Worm (Caenorhabditis elegans) whole organism, late embryonic: ENCODE measurements around the gene cyn-16.

Experiments used
- C08G9.2 ChIP-seq: sonication (generic microtip); optimal IDR thresholded peaks from 2 replicates; lab custom pipeline; 2016; ENCODE audit warnings: mild to moderate bottlenecking, missing genetic modification characterization, moderate library complexity, missing compliant biosample characterization
- C38D4.7 ChIP-seq: fragments of 200-800 bp; sonication (Bioruptor generic); optimal IDR thresholded peaks from 2 replicates; lab custom pipeline; 2018; ENCODE audit warnings: mild to moderate bottlenecking, missing genetic modification characterization, moderate library complexity, missing compliant biosample characterization
- K09A11.1 ChIP-seq: sonication (generic microtip); optimal IDR thresholded peaks from 2 replicates; lab custom pipeline; 2017; ENCODE audit warnings: antibody characterized with exemption, mild to moderate bottlenecking, missing genetic modification characterization, missing compliant biosample characterization; ENCODE audit not compliant: insufficient read depth
- T23F11.4 ChIP-seq: fragments of 200-800 bp; sonication (Bioruptor generic); optimal IDR thresholded peaks from 2 replicates; lab custom pipeline; 2018; ENCODE audit warnings: mild to moderate bottlenecking, missing genetic modification characterization, missing compliant biosample characterization
- ama-1 ChIP-seq: fragments of 150-350 bp; optimal IDR thresholded peaks from 2 replicates; lab custom pipeline; 2014
- ceh-14 ChIP-seq: sonication (generic microtip); optimal IDR thresholded peaks from 2 replicates; lab custom pipeline; 2016; ENCODE audit warnings: missing genotype, missing genetic modification characterization, missing compliant biosample characterization
- ceh-18 ChIP-seq: sonication (generic microtip); optimal IDR thresholded peaks from 2 replicates; lab custom pipeline; 2016; ENCODE audit warnings: missing genetic modification characterization, missing compliant biosample characterization
- ceh-31 ChIP-seq: sonication (generic microtip); optimal IDR thresholded peaks from 2 replicates; lab custom pipeline; 2016; ENCODE audit warnings: missing genetic modification characterization, missing compliant biosample characterization
- ceh-45 ChIP-seq: fragments of 200-800 bp; sonication (Bioruptor generic); IDR thresholded peaks from 2 replicates; pipeline ENCODE4 v1.3.6; 2022; ENCODE audit warnings: missing genetic modification reagents, missing genetic modification characterization, missing compliant biosample characterization
- ceh-48 ChIP-seq: sonication (generic microtip); optimal IDR thresholded peaks from 2 replicates; lab custom pipeline; 2016; ENCODE audit warnings: missing genetic modification characterization, inconsistent platforms, missing compliant biosample characterization
- ceh-9 ChIP-seq: sonication (generic microtip); optimal IDR thresholded peaks from 2 replicates; lab custom pipeline; 2016; ENCODE audit warnings: mild to moderate bottlenecking, missing genetic modification characterization, inconsistent platforms, missing compliant biosample characterization
- che-1 ChIP-seq: sonication (generic microtip); optimal IDR thresholded peaks from 2 replicates; lab custom pipeline; 2016; ENCODE audit warnings: mild to moderate bottlenecking, missing genetic modification characterization, missing compliant biosample characterization
- dve-1 ChIP-seq: sonication (generic microtip); optimal IDR thresholded peaks from 2 replicates; lab custom pipeline; 2017; ENCODE audit warnings: antibody characterized with exemption, mild to moderate bottlenecking, missing genetic modification characterization, missing compliant biosample characterization
- elt-4 ChIP-seq: sonication (generic microtip); optimal IDR thresholded peaks from 2 replicates; lab custom pipeline; 2016; ENCODE audit warnings: missing genetic modification characterization, missing compliant biosample characterization
- fax-1 ChIP-seq: sonication (generic microtip); optimal IDR thresholded peaks from 2 replicates; lab custom pipeline; 2016; ENCODE audit warnings: missing genotype, missing genetic modification characterization, missing compliant biosample characterization
- fkh-6 ChIP-seq: sonication (generic microtip); optimal IDR thresholded peaks from 2 replicates; lab custom pipeline; 2016; ENCODE audit warnings: missing genetic modification characterization, missing compliant biosample characterization
- gmeb-2 ChIP-seq: sonication (generic microtip); optimal IDR thresholded peaks from 2 replicates; lab custom pipeline; 2016; ENCODE audit warnings: missing genetic modification characterization, inconsistent platforms, missing compliant biosample characterization
- hlh-15 ChIP-seq: sonication (generic microtip); optimal IDR thresholded peaks from 2 replicates; lab custom pipeline; 2016; ENCODE audit warnings: missing genetic modification characterization, missing compliant biosample characterization
- hlh-8 ChIP-seq: sonication (generic microtip); optimal IDR thresholded peaks from 2 replicates; lab custom pipeline; 2016; ENCODE audit warnings: missing genotype, missing genetic modification characterization, missing compliant biosample characterization
- lim-6 ChIP-seq: sonication (generic microtip); optimal IDR thresholded peaks from 2 replicates; lab custom pipeline; 2016; ENCODE audit warnings: missing genetic modification characterization, missing compliant biosample characterization
- lin-11 ChIP-seq: fragments of 200-800 bp; sonication (Bioruptor generic); optimal IDR thresholded peaks from 2 replicates; lab custom pipeline; 2018; ENCODE audit warnings: mild to moderate bottlenecking, missing genetic modification characterization, missing compliant biosample characterization
- mec-3 ChIP-seq: sonication (generic microtip); optimal IDR thresholded peaks from 2 replicates; lab custom pipeline; 2016; ENCODE audit warnings: borderline replicate concordance, missing genetic modification characterization, missing compliant biosample characterization
- nfya-1 ChIP-seq: sonication (generic microtip); optimal IDR thresholded peaks from 2 replicates; lab custom pipeline; 2017; ENCODE audit warnings: missing genetic modification characterization, mild to moderate bottlenecking, missing compliant biosample characterization, antibody characterized with exemption, moderate library complexity
- npax-4 ChIP-seq: sonication (generic microtip); optimal IDR thresholded peaks from 2 replicates; lab custom pipeline; 2016; ENCODE audit warnings: missing genetic modification characterization, missing compliant biosample characterization
- odd-2 ChIP-seq: sonication (generic microtip); optimal IDR thresholded peaks from 2 replicates; lab custom pipeline; 2017; ENCODE audit warnings: antibody characterized with exemption, mild to moderate bottlenecking, missing genetic modification characterization, missing compliant biosample characterization
- pag-3 ChIP-seq: sonication (generic microtip); optimal IDR thresholded peaks from 2 replicates; lab custom pipeline; 2016; ENCODE audit warnings: missing compliant biosample characterization, missing genetic modification characterization, borderline replicate concordance
- pax-1 ChIP-seq: fragments of 150-350 bp; optimal IDR thresholded peaks from 2 replicates; lab custom pipeline; 2014; ENCODE audit warnings: missing biosample characterization, missing genetic modification characterization
- pqm-1 ChIP-seq: sonication (generic microtip); optimal IDR thresholded peaks from 2 replicates; lab custom pipeline; 2016; ENCODE audit warnings: missing genetic modification characterization, missing compliant biosample characterization
- pros-1 ChIP-seq: fragments of 150-350 bp; optimal IDR thresholded peaks from 2 replicates; lab custom pipeline; 2014; ENCODE audit warnings: missing biosample characterization, missing genetic modification reagents, missing genetic modification characterization
- ref-2 ChIP-seq: sonication (generic microtip); optimal IDR thresholded peaks from 2 replicates; lab custom pipeline; 2016; ENCODE audit warnings: missing genetic modification characterization, missing compliant biosample characterization
- rnt-1 ChIP-seq: sonication (generic microtip); optimal IDR thresholded peaks from 2 replicates; lab custom pipeline; 2016; ENCODE audit warnings: missing genetic modification characterization, missing compliant biosample characterization
- sox-2 ChIP-seq: fragments of 200-800 bp; sonication (Bioruptor generic); IDR thresholded peaks from 2 replicates; pipeline ENCODE4 v1.3.6; 2022; ENCODE audit warnings: missing genetic modification reagents, missing genetic modification characterization, missing compliant biosample characterization
- syd-9 ChIP-seq: sonication (generic microtip); optimal IDR thresholded peaks from 2 replicates; lab custom pipeline; 2016; ENCODE audit warnings: mild to moderate bottlenecking, missing genetic modification characterization, moderate library complexity, missing compliant biosample characterization
- tbx-7 ChIP-seq: sonication (generic microtip); optimal IDR thresholded peaks from 2 replicates; lab custom pipeline; 2016; ENCODE audit warnings: missing genotype, missing genetic modification characterization, missing compliant biosample characterization
- unc-3 ChIP-seq, 2 experiments: fragments of 200-800 bp in 1 of 2; sonication (Bioruptor generic) in 1 of 2; sonication (generic microtip) in 1 of 2; conservative IDR thresholded peaks in 1 of 2; optimal IDR thresholded peaks in 1 of 2; 2 replicates each; pipeline versions ENCODE4 v1.3.6 to Lab custom; 2016 to 2022; ENCODE audit warnings: missing compliant biosample characterization in 2 of 2, missing genetic modification characterization in 2 of 2, missing genetic modification reagents in 1 of 2
- unc-55 ChIP-seq: sonication (generic microtip); optimal IDR thresholded peaks from 2 replicates; lab custom pipeline; 2017; ENCODE audit warnings: missing biosample characterization, missing genetic modification reagents, missing genetic modification characterization
- unc-86 ChIP-seq: sonication (generic microtip); optimal IDR thresholded peaks from 2 replicates; lab custom pipeline; 2016; ENCODE audit warnings: missing genetic modification characterization, missing compliant biosample characterization
- zip-5 ChIP-seq: sonication (generic microtip); optimal IDR thresholded peaks from 2 replicates; lab custom pipeline; 2016; ENCODE audit warnings: missing genetic modification characterization, missing compliant biosample characterization

Gene cyn-16

DNA sequence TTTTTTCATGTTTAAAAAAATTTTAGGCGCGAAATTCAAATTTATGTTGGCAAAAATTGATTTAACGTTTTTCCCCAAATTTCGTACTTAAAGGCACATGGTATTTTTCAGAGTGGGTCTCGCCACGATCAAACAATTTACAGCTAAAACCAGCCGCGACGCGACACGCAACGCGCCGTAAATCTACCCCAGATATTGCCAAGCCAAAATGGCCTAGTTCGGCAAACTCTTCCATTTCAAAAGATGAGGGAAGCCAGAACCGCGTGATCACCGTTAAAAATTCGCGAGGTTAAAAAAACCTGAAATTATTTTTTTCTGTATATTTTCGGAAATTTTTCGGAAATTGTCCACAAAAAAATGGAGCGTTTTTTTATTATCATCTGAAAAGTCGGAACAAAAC, 23.3 kb upstream of the cyn-16 start:
- TF ChIP-seq lim-6 (tag; lab: Kevin White, UChicago) (no peak), unc-86 (tag; lab: Kevin White, UChicago) (no peak), zip-5 (no peak), lin-11 (tag; lab: Kevin White, UChicago) (no peak), pqm-1 (tag; lab: Kevin White, UChicago) (no peak), hlh-15 (tag; lab: Kevin White, UChicago) (no peak), ceh-48 (tag; lab: Kevin White, UChicago) (no peak)

DNA sequence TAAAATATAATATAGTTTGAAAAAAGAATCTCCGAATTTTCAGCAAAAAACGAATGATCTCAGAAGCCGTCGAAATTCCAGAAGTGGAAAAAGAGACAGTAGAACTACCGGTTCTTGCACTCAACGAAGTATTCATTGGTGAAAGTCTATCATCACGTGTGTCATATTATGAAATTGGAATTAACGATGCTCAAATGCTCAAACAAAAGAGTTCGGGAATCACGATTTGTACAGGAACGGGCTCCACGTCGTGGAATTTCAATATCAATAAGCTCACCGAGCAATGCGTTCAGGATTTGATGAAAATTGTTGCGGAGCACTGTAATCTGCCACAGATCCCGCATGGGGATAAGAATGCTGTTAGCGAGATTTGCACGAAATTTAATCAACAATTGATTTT, 21.8 kb upstream of the cyn-16 start:
- TF ChIP-seq ceh-48 (tag; lab: Kevin White, UChicago) (no peak), T23F11.4 (GFP tag; lab: Kevin White, UChicago) (no peak), nfya-1 (tag; lab: Kevin White, UChicago) (no peak), K09A11.1 (tag; lab: Kevin White, UChicago) (no peak), C38D4.7 (GFP tag; lab: Kevin White, UChicago) (no peak), ceh-18 (no peak), ref-2 (tag; lab: Kevin White, UChicago) (no peak), ceh-45 (GFP tag; lab: Robert Waterston, UW) (no peak), ceh-9 (tag; lab: Kevin White, UChicago) (no peak)

DNA sequence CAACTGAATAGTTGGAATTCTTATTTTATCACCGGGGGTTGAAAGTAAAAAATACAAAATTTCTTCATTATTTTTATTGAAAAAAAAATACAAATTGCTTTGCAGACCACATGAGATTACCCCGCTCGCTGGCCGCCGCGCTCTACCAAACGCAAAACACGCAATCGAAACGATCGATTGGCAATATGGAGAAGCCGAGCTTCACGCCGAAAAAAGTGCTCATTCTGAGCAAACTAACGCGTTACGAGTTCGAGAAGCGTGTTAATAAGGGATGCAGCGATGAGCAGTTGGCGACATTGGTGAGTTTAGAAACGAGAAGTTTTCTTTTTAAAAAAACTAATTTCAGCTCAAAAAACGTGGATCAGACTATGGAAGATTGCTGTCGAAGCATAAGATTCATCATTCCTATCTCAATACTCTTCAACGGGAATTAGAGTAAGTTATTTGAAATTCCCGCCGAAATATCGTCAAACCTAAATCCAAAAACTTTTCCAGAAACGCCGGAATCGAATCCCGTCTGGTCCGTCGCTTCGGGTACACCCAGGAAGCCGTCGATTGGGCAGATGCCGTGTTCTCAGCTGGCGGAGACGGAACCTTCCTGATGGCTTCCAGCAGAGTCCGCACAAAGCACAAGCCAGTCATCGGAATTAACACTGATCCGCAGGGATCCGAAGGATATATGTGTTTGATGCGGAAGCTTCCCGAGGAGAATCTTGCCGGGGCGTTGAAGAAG, 19.0 kb upstream of the cyn-16 start:
- TF ChIP-seq ama-1 (no peak), elt-4 (no peak), che-1 (tag; lab: Kevin White, UChicago) (no peak), unc-55 (GFP tag; lab: Kevin White, UChicago) (no peak), pros-1 (tag; lab: Kevin White, UChicago) (no peak), gmeb-2 (tag; lab: Kevin White, UChicago) (no peak), pag-3 (no peak)

DNA sequence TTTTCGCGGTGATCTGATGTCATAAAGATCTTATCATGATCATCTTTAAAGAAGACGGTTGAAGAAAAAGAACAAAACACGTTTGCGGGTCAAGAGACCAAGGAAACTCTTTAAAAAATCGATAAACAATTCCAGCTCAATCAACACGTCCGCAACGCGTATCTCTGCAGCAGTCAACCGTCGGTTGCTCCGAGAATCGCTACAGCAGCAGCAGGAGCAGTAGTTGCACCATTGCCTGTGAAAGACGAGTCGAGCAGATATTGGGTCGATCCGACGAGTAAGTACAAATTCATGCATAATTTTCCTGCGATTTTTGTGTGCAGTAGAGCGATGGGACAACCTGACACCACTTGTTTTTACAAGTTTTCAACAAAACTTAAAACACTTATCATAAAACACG, 18.0 kb upstream of the cyn-16 start:
- TF ChIP-seq fkh-6 = no peak
- no peak for TF ChIP-seq fax-1 (tag; lab: Kevin White, UChicago)
- TF ChIP-seq hlh-8 = no peak
- no peak for TF ChIP-seq ceh-9 (tag; lab: Kevin White, UChicago)
- no peak for TF ChIP-seq hlh-15 (tag; lab: Kevin White, UChicago)
- TF ChIP-seq C08G9.2 = no peak
- TF ChIP-seq pax-1 = no peak
- no peak for TF ChIP-seq sox-2 (GFP tag; lab: Robert Waterston, UW)
- TF ChIP-seq K09A11.1 (tag; lab: Kevin White, UChicago) = no peak
- TF ChIP-seq odd-2 (tag; lab: Kevin White, UChicago) = no peak
- no peak for TF ChIP-seq pag-3
- TF ChIP-seq, all 69 proteins: peak for 0

DNA sequence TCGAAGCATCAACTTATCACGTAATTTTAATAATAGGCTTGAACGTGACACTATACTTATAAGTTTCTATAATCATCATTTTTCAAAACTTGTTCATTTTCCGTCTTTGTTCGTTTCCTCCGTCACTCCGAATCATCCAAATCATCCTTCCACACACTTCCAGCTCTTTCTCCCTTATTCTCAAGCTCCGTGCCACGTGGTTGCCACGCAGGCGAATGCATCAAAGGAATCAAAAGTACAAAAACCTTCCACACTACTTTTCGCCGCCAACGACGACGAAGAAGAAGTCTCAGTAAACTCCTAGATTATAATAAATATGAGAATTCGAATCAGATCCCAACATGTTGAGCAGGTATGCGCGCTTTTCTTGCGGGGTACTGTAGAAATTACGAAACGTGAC, 17.6 kb upstream of the cyn-16 start:
- TF ChIP-seq npax-4 (tag; lab: Kevin White, UChicago) (no peak), ceh-9 (tag; lab: Kevin White, UChicago) (no peak), hlh-8 (no peak), dve-1 (tag; lab: Kevin White, UChicago) (no peak), T23F11.4 (GFP tag; lab: Kevin White, UChicago) (no peak), ceh-18 (no peak), unc-3 (GFP tag; conservative IDR thresholded peaks at IDR 0.05; lab: Robert Waterston, UW) (no peak), unc-3 (tag; optimal IDR thresholded peaks at IDR 0.05; lab: Kevin White, UChicago) (no peak), tbx-7 (no peak), odd-2 (tag; lab: Kevin White, UChicago) (no peak), ceh-31 (tag; lab: Kevin White, UChicago) (no peak), nfya-1 (tag; lab: Kevin White, UChicago) (no peak), rnt-1 (no peak), syd-9 (no peak), ceh-14 (no peak), fax-1 (tag; lab: Kevin White, UChicago) (no peak), lim-6 (tag; lab: Kevin White, UChicago) (no peak), C08G9.2 (no peak), mec-3 (tag; lab: Kevin White, UChicago) (no peak)
